Fruit fly (Drosophila melanogaster) whole organism, prepupa: Measurements from ENCODE around the gene CG9452.
A peak's percentile ranks its signal among the peaks of the same experiment; 100 is the strongest.
"Not testable (repeated sequence)": the region's sequence is repeated elsewhere in the genome, so short reads cannot be mapped to it uniquely, and the experiment has no call there.

ENCODE experiments used
- Blimp-1 ChIP-seq: fragments of 200-800 bp; sonication (Bioruptor generic); optimal IDR thresholded peaks from 3 replicates; lab custom pipeline; 2017; ENCODE audit warnings: missing biosample characterization, missing genetic modification characterization, mild to moderate bottlenecking, moderate library complexity, missing genetic modification reagents
- CG10631 ChIP-seq: fragments of 200-800 bp; sonication (Bioruptor generic); optimal IDR thresholded peaks from 2 replicates; lab custom pipeline; 2016; ENCODE audit warnings: missing biosample characterization, missing genetic modification characterization
- CG10669 ChIP-seq: fragments of 200-800 bp; sonication (Bioruptor generic); optimal IDR thresholded peaks from 3 replicates; lab custom pipeline; 2018; ENCODE audit warnings: missing biosample characterization, mild to moderate bottlenecking, missing genetic modification characterization, moderate library complexity
- CG11294 ChIP-seq: fragments of 200-800 bp; sonication (Bioruptor generic); IDR thresholded peaks from 2 replicates; pipeline ENCODE4 v1.3.6; 2022; ENCODE audit warnings: missing biosample characterization, missing genetic modification characterization
- CG11762 ChIP-seq: fragments of 200-800 bp; sonication (Bioruptor generic); optimal IDR thresholded peaks from 3 replicates; lab custom pipeline; 2016; ENCODE audit warnings: missing biosample characterization, missing genetic modification characterization; ENCODE audit not compliant: insufficient read depth
- CG15336 ChIP-seq: fragments of 200-800 bp; sonication (Bioruptor generic); IDR thresholded peaks from 2 replicates; pipeline ENCODE4 v1.3.6; 2022; ENCODE audit warnings: missing biosample characterization, missing genetic modification characterization
- CG1621 ChIP-seq: fragments of 200-800 bp; sonication (Bioruptor generic); optimal IDR thresholded peaks from 3 replicates; lab custom pipeline; 2018; ENCODE audit warnings: missing biosample characterization, mild to moderate bottlenecking, missing genetic modification characterization
- CG16779 ChIP-seq: fragments of 200-800 bp; sonication (Bioruptor generic); optimal IDR thresholded peaks from 3 replicates; lab custom pipeline; 2017; ENCODE audit warnings: missing biosample characterization, mild to moderate bottlenecking, missing genetic modification characterization
- CG3032 ChIP-seq: fragments of 200-800 bp; optimal IDR thresholded peaks from 2 replicates; lab custom pipeline; 2019; ENCODE audit warnings: missing biosample characterization, mild to moderate bottlenecking, missing genetic modification characterization, moderate library complexity
- CG31627 ChIP-seq: fragments of 200-800 bp; sonication (Bioruptor generic); optimal IDR thresholded peaks from 3 replicates; lab custom pipeline; 2016; ENCODE audit warnings: missing biosample characterization, missing genetic modification characterization
- CG32006 ChIP-seq: fragments of 200-800 bp; sonication (Bioruptor generic); optimal IDR thresholded peaks from 3 replicates; lab custom pipeline; 2017; ENCODE audit warnings: missing biosample characterization, mild to moderate bottlenecking, missing genetic modification characterization
- CG34406 ChIP-seq: fragments of 200-800 bp; sonication (Bioruptor generic); optimal IDR thresholded peaks from 3 replicates; lab custom pipeline; 2016; ENCODE audit warnings: missing biosample characterization, missing genetic modification characterization
- CG3919 ChIP-seq: fragments of 200-800 bp; sonication (Bioruptor generic); optimal IDR thresholded peaks from 3 replicates; lab custom pipeline; 2016; ENCODE audit warnings: missing biosample characterization, missing genetic modification characterization
- CG4318 ChIP-seq: fragments of 200-800 bp; sonication (Bioruptor generic); optimal IDR thresholded peaks from 3 replicates; lab custom pipeline; 2017; ENCODE audit warnings: missing biosample characterization, mild to moderate bottlenecking, missing genetic modification characterization
- CG6163 ChIP-seq: fragments of 200-800 bp; sonication (Bioruptor generic); IDR thresholded peaks from 3 replicates; pipeline ENCODE4 v1.3.6; 2022; ENCODE audit warnings: missing biosample characterization, missing genetic modification characterization
- CG6276 ChIP-seq: fragments of 200-800 bp; sonication (Bioruptor generic); optimal IDR thresholded peaks from 2 replicates; lab custom pipeline; 2017; ENCODE audit warnings: missing biosample characterization, mild to moderate bottlenecking, missing genetic modification characterization
- CG6792 ChIP-seq: fragments of 200-800 bp; sonication (Bioruptor generic); optimal IDR thresholded peaks from 3 replicates; lab custom pipeline; 2016; ENCODE audit warnings: missing biosample characterization, missing genetic modification characterization
- CG6808 ChIP-seq: fragments of 200-800 bp; sonication (Bioruptor generic); optimal IDR thresholded peaks from 3 replicates; lab custom pipeline; 2017; ENCODE audit warnings: missing biosample characterization, missing genetic modification characterization, mild to moderate bottlenecking, moderate library complexity, missing genetic modification reagents
- CG8119 ChIP-seq: fragments of 200-800 bp; sonication (Bioruptor generic); IDR thresholded peaks from 3 replicates; pipeline ENCODE4 v1.3.6; 2022; ENCODE audit warnings: missing biosample characterization, missing genetic modification characterization
- CG9139 ChIP-seq: fragments of 200-800 bp; sonication (Bioruptor generic); optimal IDR thresholded peaks from 3 replicates; lab custom pipeline; 2017; ENCODE audit warnings: missing biosample characterization, mild to moderate bottlenecking, missing genetic modification characterization
- Eip78C ChIP-seq: fragments of 200-800 bp; sonication (Bioruptor generic); peaks from one replicate; lab custom pipeline; 2016; ENCODE audit warnings: missing biosample characterization, missing genetic modification characterization
- Ets21C ChIP-seq: fragments of 200-800 bp; sonication (Bioruptor generic); optimal IDR thresholded peaks from 3 replicates; lab custom pipeline; 2016; ENCODE audit warnings: missing biosample characterization, missing genetic modification characterization
- Gug ChIP-seq: fragments of 200-800 bp; sonication (Bioruptor generic); IDR thresholded peaks from 2 replicates; pipeline ENCODE4 v1.3.6; 2022; ENCODE audit warnings: missing biosample characterization, missing genetic modification characterization
- Hr39 ChIP-seq: fragments of 200-800 bp; sonication (Bioruptor generic); optimal IDR thresholded peaks from 2 replicates; lab custom pipeline; 2016; ENCODE audit warnings: missing biosample characterization, missing genetic modification characterization
- Hr4 ChIP-seq: fragments of 200-800 bp; sonication (Bioruptor generic); optimal IDR thresholded peaks from 3 replicates; lab custom pipeline; 2016; ENCODE audit warnings: missing biosample characterization, missing genetic modification characterization
- Met ChIP-seq: fragments of 200-800 bp; sonication (Bioruptor generic); optimal IDR thresholded peaks from 3 replicates; lab custom pipeline; 2016; ENCODE audit warnings: missing biosample characterization, missing genetic modification characterization
- OdsH ChIP-seq: fragments of 200-800 bp; sonication (Bioruptor generic); optimal IDR thresholded peaks from 3 replicates; lab custom pipeline; 2016; ENCODE audit warnings: missing biosample characterization, missing genetic modification characterization
- Sox14 ChIP-seq: fragments of 200-800 bp; sonication (Bioruptor generic); optimal IDR thresholded peaks from 3 replicates; lab custom pipeline; 2016; ENCODE audit warnings: missing biosample characterization, missing genetic modification characterization
- achi ChIP-seq: fragments of 200-800 bp; sonication (Bioruptor generic); optimal IDR thresholded peaks from 3 replicates; lab custom pipeline; 2016; ENCODE audit warnings: missing biosample characterization, missing genetic modification characterization
- cyc ChIP-seq: fragments of 200-800 bp; sonication (Bioruptor generic); optimal IDR thresholded peaks from 3 replicates; lab custom pipeline; 2016; ENCODE audit warnings: missing biosample characterization, missing genetic modification characterization
- dsx ChIP-seq: fragments of 200-800 bp; optimal IDR thresholded peaks from 3 replicates; lab custom pipeline; 2019; ENCODE audit warnings: missing biosample characterization, mild to moderate bottlenecking, missing genetic modification characterization, moderate library complexity; ENCODE audit not compliant: poor library complexity, severe bottlenecking
- fd85E ChIP-seq: fragments of 200-800 bp; sonication (Bioruptor generic); optimal IDR thresholded peaks from 3 replicates; lab custom pipeline; 2016; ENCODE audit warnings: missing biosample characterization, missing genetic modification characterization
- fkh ChIP-seq: fragments of 200-800 bp; sonication (Bioruptor generic); optimal IDR thresholded peaks from 3 replicates; lab custom pipeline; 2017; ENCODE audit warnings: missing biosample characterization, mild to moderate bottlenecking, missing genetic modification characterization, moderate library complexity
- net ChIP-seq: fragments of 200-800 bp; sonication (Bioruptor generic); optimal IDR thresholded peaks from 3 replicates; lab custom pipeline; 2016; ENCODE audit warnings: missing biosample characterization, missing genetic modification characterization
- pdm3 ChIP-seq: fragments of 200-800 bp; sonication (Bioruptor generic); optimal IDR thresholded peaks from 3 replicates; lab custom pipeline; 2016; ENCODE audit warnings: missing biosample characterization, missing genetic modification characterization
- svp ChIP-seq: fragments of 200-800 bp; sonication (Bioruptor generic); peaks from one replicate; lab custom pipeline; 2016; ENCODE audit warnings: missing biosample characterization, missing genetic modification characterization
- topi ChIP-seq: fragments of 200-800 bp; sonication (Bioruptor generic); optimal IDR thresholded peaks from 3 replicates; lab custom pipeline; 2016; ENCODE audit warnings: missing biosample characterization, missing genetic modification characterization

Gene CG9452

DNA sequence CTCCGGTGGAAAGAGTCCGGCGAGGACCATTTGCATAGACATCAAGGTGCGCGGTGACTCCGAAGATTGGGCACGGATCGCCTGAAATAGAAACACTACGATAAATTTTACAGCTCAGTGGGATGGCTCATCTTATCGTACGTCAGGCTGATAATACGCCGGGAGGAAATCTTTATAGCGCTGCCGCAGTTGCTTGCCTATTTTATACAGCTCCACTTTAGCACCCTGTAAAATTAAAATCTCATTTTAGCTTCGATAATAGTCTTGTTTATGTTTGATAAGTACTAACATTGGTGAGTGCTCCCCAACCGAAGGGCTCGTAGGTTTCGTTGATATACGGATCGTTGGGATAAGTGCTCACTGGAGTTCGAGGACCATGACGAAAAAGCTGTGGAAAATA lies 4.3 kb downstream of the CG9452 start:
- TF ChIP-seq fkh (GFP tag; lab: Kevin White, UChicago): peak; percentile 26
- TF ChIP-seq Met (GFP tag; lab: Kevin White, UChicago): no peak
- TF ChIP-seq, all 60 proteins: peak for 1

DNA sequence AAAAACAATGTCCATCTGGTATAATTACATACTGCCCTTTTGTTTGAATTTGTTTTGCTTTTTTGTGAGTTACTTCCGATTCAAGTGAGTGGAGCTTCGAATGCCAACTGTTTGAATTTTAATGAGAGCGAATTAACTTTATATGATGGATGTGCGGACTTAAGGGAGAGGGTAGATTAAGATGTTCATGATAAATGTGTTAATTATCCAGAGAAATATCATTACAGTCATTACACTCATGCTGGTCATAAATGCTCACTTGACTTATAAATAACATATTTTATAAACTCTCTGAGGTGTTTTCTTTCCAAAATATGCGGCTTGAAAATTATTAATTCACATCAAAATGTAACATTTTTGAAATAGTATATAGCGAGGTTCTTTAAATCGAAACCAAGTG lies 6.0 kb downstream of the CG9452 start, which contains the start of gene CG9449:
CG9449 (minus strand) TSS at position 101 of the 400 bp plus-strand sequence.
- TF ChIP-seq CG3919: no peak
- TF ChIP-seq fkh (GFP tag; lab: Kevin White, UChicago): peak; percentile 47

DNA sequence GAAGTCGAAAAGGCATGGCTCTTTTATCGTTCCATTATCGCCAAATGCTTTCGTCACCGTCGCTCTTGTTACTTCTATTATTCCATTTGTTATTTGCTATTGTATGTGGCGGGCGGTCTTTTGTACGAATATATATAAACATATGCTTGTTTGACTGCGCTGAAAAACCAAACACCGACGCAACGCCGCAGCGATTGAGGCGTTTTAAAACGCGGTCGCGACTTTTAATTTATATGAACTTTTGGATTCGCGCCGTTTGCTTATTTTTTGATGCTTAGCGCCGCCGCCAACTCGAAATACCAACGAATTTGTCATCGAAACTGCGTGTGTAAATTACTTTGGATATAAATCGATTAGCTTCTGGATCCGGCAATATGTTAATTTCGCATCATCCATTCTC lies 6.5 kb downstream of the CG9452 start:
- no peak for TF ChIP-seq topi (GFP tag; lab: Kevin White, UChicago)
- no peak for TF ChIP-seq Gug (GFP tag; lab: Robert Waterston, UW)
- TF ChIP-seq CG10631 (GFP tag; lab: Kevin White, UChicago): no peak
- no peak for TF ChIP-seq CG3032 (tag; lab: Kevin White, UChicago)
- TF ChIP-seq Hr4 (GFP tag; lab: Kevin White, UChicago): no peak
- TF ChIP-seq CG6276 (GFP tag; lab: Kevin White, UChicago): no peak

DNA sequence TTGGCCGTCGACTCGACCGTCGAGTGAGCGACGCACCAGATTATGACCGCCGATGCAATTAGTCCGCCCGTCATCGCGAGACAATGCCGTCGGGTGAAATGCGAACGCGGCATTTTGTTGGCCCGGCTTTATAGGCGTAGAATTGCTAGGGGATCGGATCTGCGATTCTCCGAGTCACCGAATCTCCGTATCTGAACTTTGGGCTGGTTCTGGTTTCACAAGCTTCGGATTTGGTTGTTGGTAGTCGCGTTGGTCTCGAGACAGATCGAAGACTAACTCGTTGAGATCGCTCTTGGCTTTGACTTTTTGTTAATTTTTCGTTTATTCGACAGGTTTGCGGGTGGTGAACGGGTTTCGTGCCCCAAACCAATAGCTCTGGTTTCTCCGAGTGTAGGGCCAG lies 7.1 kb downstream of the CG9452 start:
- TF ChIP-seq pdm3 (GFP tag; lab: Kevin White, UChicago) (no peak), CG6808 (GFP tag; lab: Kevin White, UChicago) (no peak), net (GFP tag; lab: Kevin White, UChicago) (no peak), CG6792 (GFP tag; lab: Kevin White, UChicago) (no peak), svp (GFP tag; lab: Kevin White, UChicago) (peak; percentile 78), CG1621 (tag; lab: Kevin White, UChicago) (no peak), cyc (GFP tag; lab: Kevin White, UChicago) (no peak), CG32006 (GFP tag; lab: Kevin White, UChicago) (peak; percentile 6), CG34406 (no peak), CG8119 (no peak), CG11294 (GFP tag; lab: Robert Waterston, UW) (no peak), Blimp-1 (GFP tag; lab: Kevin White, UChicago) (no peak)

DNA sequence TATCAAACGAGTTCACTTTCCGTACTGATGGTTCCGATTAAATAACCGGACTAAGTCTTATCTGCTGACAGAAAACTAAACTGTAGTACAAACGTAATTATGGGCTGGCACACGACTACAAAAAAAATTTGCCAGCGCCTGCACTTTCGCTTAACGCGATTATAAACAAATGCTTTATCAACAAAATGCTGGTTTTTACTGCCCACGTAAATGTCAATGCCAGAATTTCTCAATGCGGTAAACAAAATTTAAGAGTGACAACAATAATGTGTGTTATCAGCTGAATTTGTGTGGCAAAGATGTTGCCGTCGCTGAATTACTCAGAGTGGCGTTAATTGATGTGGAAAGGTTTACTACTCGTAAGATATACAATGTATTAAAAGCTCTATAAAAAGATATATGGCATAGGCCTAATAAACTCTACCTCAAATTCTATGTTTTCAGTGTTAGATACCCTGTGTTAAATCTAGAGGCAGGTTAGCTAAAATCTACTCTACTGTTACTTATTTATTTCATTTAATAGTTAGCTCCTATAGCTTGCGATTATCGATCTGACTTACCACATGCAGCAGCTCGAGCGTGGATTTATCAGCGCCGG lies 7.6 kb downstream of the CG9452 start:
- TF ChIP-seq fkh (GFP tag; lab: Kevin White, UChicago) (peak; percentile 71), svp (GFP tag; lab: Kevin White, UChicago) (peak; percentile 80), Eip78C (GFP tag; lab: Kevin White, UChicago) (peak; percentile 44), topi (GFP tag; lab: Kevin White, UChicago) (no peak)

DNA sequence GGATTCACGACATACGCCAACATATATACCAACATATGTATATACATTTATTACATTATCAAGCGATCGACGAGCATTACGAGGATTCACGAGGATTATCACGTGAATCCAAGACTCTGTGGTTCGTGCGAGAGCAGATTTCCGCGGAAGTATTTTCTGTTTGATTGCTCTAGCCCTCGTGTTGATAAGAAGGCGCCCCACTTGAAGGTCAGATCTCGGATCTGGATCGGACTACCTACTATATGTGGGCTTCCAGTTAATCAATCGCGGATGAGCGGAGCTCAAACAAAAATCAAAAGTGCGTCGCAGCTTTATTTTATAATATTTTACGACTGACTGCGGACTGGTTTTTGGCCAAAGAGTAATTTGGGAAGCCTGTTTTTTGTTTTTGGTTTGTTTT lies 8.7 kb downstream of the CG9452 start:
- peak; percentile 32 for TF ChIP-seq svp (GFP tag; lab: Kevin White, UChicago)
- TF ChIP-seq OdsH (GFP tag; lab: Kevin White, UChicago): no peak
- TF ChIP-seq, all 60 proteins: peak for 1

DNA sequence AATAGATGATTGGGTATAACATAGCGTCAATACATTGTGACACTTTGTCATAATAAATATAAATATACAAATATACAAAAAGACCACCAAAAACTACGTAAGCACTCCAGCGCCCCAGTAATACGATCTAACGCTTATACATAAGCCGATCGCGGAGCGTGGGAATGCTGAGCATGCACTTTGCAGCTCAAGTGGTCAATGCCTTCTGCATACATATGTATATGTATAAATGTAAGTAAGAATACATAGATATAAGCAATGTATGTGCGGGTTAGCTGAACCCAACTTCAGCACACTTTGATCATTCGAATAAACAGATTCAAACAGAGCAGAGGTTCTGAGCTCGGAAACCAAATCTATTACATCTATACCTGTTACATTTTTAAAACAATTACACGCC lies 16.4 kb downstream of the CG9452 start, which contains the start of gene CG32212:
CG32212 (plus strand) TSS at position 301 of the 400 bp plus-strand sequence.
- not testable (repeated sequence) for TF ChIP-seq CG15336; fd85E (GFP tag; lab: Kevin White, UChicago); pdm3 (GFP tag; lab: Kevin White, UChicago)

DNA sequence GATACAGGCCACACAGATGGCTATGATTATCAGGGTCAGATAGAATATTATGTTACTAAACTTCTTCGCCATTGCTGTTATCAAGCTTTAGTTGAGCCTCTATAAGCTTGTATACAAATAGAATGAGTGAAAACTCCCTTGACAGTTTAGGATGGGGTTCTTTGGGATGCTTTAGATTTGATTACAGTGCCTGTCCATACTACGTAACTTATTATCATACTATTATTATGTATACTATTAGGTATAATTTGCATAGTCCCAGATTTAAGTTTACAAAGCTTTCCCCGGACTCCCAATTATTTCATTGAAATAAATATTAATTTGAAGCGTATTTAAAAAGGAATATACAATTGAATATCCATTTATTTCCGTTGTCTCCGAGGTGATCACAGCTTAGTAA lies 17.3 kb downstream of the CG9452 start, which contains the start of gene brv1:
brv1 (minus strand) TSS at position 101 of the 400 bp plus-strand sequence.
- no peak for TF ChIP-seq CG9139 (GFP tag; lab: Kevin White, UChicago)
- TF ChIP-seq fd85E (GFP tag; lab: Kevin White, UChicago): no peak
- no peak for TF ChIP-seq CG16779 (tag; lab: Kevin White, UChicago)
- TF ChIP-seq CG10669: no peak
- no peak for TF ChIP-seq CG3919
- no peak for TF ChIP-seq Ets21C
- no peak for TF ChIP-seq CG31627 (GFP tag; lab: Kevin White, UChicago)
- no peak for TF ChIP-seq CG6276 (GFP tag; lab: Kevin White, UChicago)
- TF ChIP-seq achi (GFP tag; lab: Kevin White, UChicago): no peak
- TF ChIP-seq CG6163 (GFP tag; lab: Robert Waterston, UW): no peak
- no peak for TF ChIP-seq Sox14 (GFP tag; lab: Kevin White, UChicago)
- TF ChIP-seq CG11294 (GFP tag; lab: Robert Waterston, UW): no peak
- TF ChIP-seq pdm3 (GFP tag; lab: Kevin White, UChicago): no peak
- TF ChIP-seq Hr39 (GFP tag; lab: Kevin White, UChicago): no peak
- no peak for TF ChIP-seq CG11762 (GFP tag; lab: Kevin White, UChicago)
- no peak for TF ChIP-seq dsx (GFP tag; lab: Kevin White, UChicago)
- TF ChIP-seq CG4318: no peak
